Worm (Caenorhabditis elegans) whole organism, L4/young adult: ENCODE data around the gene Y39A3B.8.
A peak's percentile ranks its signal among the peaks of the same experiment; 100 is the strongest.

Experiments used
- W03F9.2 ChIP-seq: fragments of 150-350 bp; optimal IDR thresholded peaks from 2 replicates; lab custom pipeline; 2014; ENCODE audit warnings: missing biosample characterization, missing genetic modification characterization
- dao-5 ChIP-seq: sonication (generic microtip); optimal IDR thresholded peaks from 2 replicates; lab custom pipeline; 2016; ENCODE audit warnings: missing genotype, missing genetic modification characterization, moderate library complexity, missing compliant biosample characterization
- him-1 ChIP-seq: sonication (generic microtip); optimal IDR thresholded peaks from 2 replicates; lab custom pipeline; 2016; ENCODE audit warnings: missing genotype, missing genetic modification reagents, missing genetic modification characterization, missing compliant biosample characterization

The Y39A3B.8 gene

ce11 chrIII:1987693-1988092 is at the start of gene Y39A3B.8:
Gene Y39A3B.8 (plus strand): TSS chrIII:1987993.
- no peak for TF ChIP-seq dao-5 (tag; lab: Kevin White, UChicago)
- no peak for TF ChIP-seq W03F9.2 (tag; lab: Kevin White, UChicago)
- TF ChIP-seq him-1 (tag; lab: Kevin White, UChicago), result no peak

- TF ChIP-seq dao-5 (tag; lab: Kevin White, UChicago) (no peak), him-1 (tag; lab: Kevin White, UChicago) (no peak), W03F9.2 (tag; lab: Kevin White, UChicago) (no peak)
Observed at ce11 chrIII:1938712-1939624, 48.8 kb upstream of the Y39A3B.8 start.

- TF ChIP-seq W03F9.2 (tag; lab: Kevin White, UChicago), result no peak
- no peak for TF ChIP-seq him-1 (tag; lab: Kevin White, UChicago)
- no peak for TF ChIP-seq dao-5 (tag; lab: Kevin White, UChicago)
Observed at ce11 chrIII:1939625-1939988, 48.2 kb upstream of the Y39A3B.8 start.

ce11 chrIII:1943488-1943887 is 44.3 kb upstream of the Y39A3B.8 start, which contains the start of gene F53A3.1:
Gene F53A3.1 (minus strand): TSS chrIII:1943637.
- TF ChIP-seq him-1 (tag; lab: Kevin White, UChicago), result no peak
- no peak for TF ChIP-seq dao-5 (tag; lab: Kevin White, UChicago)
- TF ChIP-seq W03F9.2 (tag; lab: Kevin White, UChicago), result no peak

ce11 chrIII:1947851-1948250 is 39.9 kb upstream of the Y39A3B.8 start:
- no peak for TF ChIP-seq him-1 (tag; lab: Kevin White, UChicago)
- no peak for TF ChIP-seq W03F9.2 (tag; lab: Kevin White, UChicago)
- no peak for TF ChIP-seq dao-5 (tag; lab: Kevin White, UChicago)

- TF ChIP-seq W03F9.2 (tag; lab: Kevin White, UChicago) (no peak), him-1 (tag; lab: Kevin White, UChicago) (no peak), dao-5 (tag; lab: Kevin White, UChicago) (no peak)
Observed at ce11 chrIII:1949362-1949761, 38.4 kb upstream of the Y39A3B.8 start.

ce11 chrIII:1950236-1950635 is 37.6 kb upstream of the Y39A3B.8 start, which contains the start of the genes polh-1 and rps-22:
Gene polh-1 (minus strand): TSS chrIII:1950269.
Gene rps-22 (plus strand): TSS chrIII:1950535.
- TF ChIP-seq him-1 (tag; lab: Kevin White, UChicago) (no peak), W03F9.2 (tag; lab: Kevin White, UChicago) (peak; percentile 94), dao-5 (tag; lab: Kevin White, UChicago) (no peak)

- TF ChIP-seq dao-5 (tag; lab: Kevin White, UChicago) (no peak), W03F9.2 (tag; lab: Kevin White, UChicago) (no peak)
Observed at ce11 chrIII:1951388-1951787, 36.4 kb upstream of the Y39A3B.8 start, which contains the start of gene F53A3.7. Gene F53A3.7 (plus strand): TSS chrIII:1951526.

ce11 chrIII:1955520-1956095 is 32.2 kb upstream of the Y39A3B.8 start:
- TF ChIP-seq W03F9.2 (tag; lab: Kevin White, UChicago) (no peak), him-1 (tag; lab: Kevin White, UChicago) (no peak), dao-5 (tag; lab: Kevin White, UChicago) (no peak)

ce11 chrIII:1961895-1962506 is 25.8 kb upstream of the Y39A3B.8 start, which contains the start of gene mboa-6:
Gene mboa-6 (minus strand): TSS chrIII:1961945.
- TF ChIP-seq W03F9.2 (tag; lab: Kevin White, UChicago), result no peak
- no peak for TF ChIP-seq dao-5 (tag; lab: Kevin White, UChicago)
- no peak for TF ChIP-seq him-1 (tag; lab: Kevin White, UChicago)

- no peak for TF ChIP-seq dao-5 (tag; lab: Kevin White, UChicago)
- TF ChIP-seq him-1 (tag; lab: Kevin White, UChicago), result no peak
- no peak for TF ChIP-seq W03F9.2 (tag; lab: Kevin White, UChicago)
Observed at ce11 chrIII:1962552-1962951, 25.2 kb upstream of the Y39A3B.8 start.

- TF ChIP-seq dao-5 (tag; lab: Kevin White, UChicago), result no peak
- TF ChIP-seq W03F9.2 (tag; lab: Kevin White, UChicago), result no peak
- TF ChIP-seq him-1 (tag; lab: Kevin White, UChicago), result no peak
Observed at ce11 chrIII:1963128-1963527, 24.7 kb upstream of the Y39A3B.8 start.

ce11 chrIII:1969802-1970201 is 18.0 kb upstream of the Y39A3B.8 start, which contains the start of gene moa-1:
Gene moa-1 (minus strand): TSS chrIII:1969902.
- TF ChIP-seq dao-5 (tag; lab: Kevin White, UChicago) (no peak), W03F9.2 (tag; lab: Kevin White, UChicago) (no peak), him-1 (tag; lab: Kevin White, UChicago) (no peak)
